Fruit fly (Drosophila melanogaster) whole organism, embryonic: ENCODE measurements around the gene Hsp83.
A peak's percentile ranks its signal among the peaks of the same experiment; 100 is the strongest.

Experiments
- CG12236 ChIP-seq: fragments of 200-800 bp; sonication (Bioruptor generic); optimal IDR thresholded peaks from 2 replicates; lab custom pipeline; 2016; ENCODE audit warnings: missing biosample characterization, missing genetic modification characterization
- CG7372 ChIP-seq: fragments of 200-800 bp; sonication (Bioruptor generic); IDR thresholded peaks from 2 replicates; pipeline ENCODE4 v1.3.6; 2022; ENCODE audit warnings: missing biosample characterization, missing genetic modification characterization
- Nf-YA ChIP-seq: fragments of 200-800 bp; sonication (Bioruptor generic); IDR thresholded peaks from 2 replicates; pipeline ENCODE4 v1.3.6; 2022; ENCODE audit warnings: missing biosample characterization, missing genetic modification characterization
- Opbp ChIP-seq: fragments of 200-800 bp; sonication (Bioruptor generic); IDR thresholded peaks from 3 replicates; pipeline ENCODE4 v1.3.6; 2022; ENCODE audit warnings: missing biosample characterization, missing genetic modification characterization; ENCODE audit not compliant: partially characterized antibody
- ara ChIP-seq: fragments of 200-800 bp; sonication (Bioruptor generic); IDR thresholded peaks from 2 replicates; pipeline ENCODE4 v1.3.6; 2022; ENCODE audit warnings: missing biosample characterization, missing genetic modification characterization
- dati ChIP-seq: fragments of 200-800 bp; sonication (Bioruptor generic); IDR thresholded peaks from 2 replicates; pipeline ENCODE4 v1.3.6; 2022; ENCODE audit warnings: missing biosample characterization, missing genetic modification characterization
- gsb ChIP-seq: fragments of 200-800 bp; sonication (Bioruptor generic); IDR thresholded peaks from 2 replicates; pipeline ENCODE4 v1.3.6; 2022; ENCODE audit warnings: missing biosample characterization, missing genetic modification characterization
- pb ChIP-seq: fragments of 200-800 bp; sonication (Bioruptor generic); optimal IDR thresholded peaks from 3 replicates; lab custom pipeline; 2016; ENCODE audit warnings: missing biosample characterization, missing genetic modification characterization
- slp2 ChIP-seq: fragments of 200-800 bp; sonication (Bioruptor generic); optimal IDR thresholded peaks from 2 replicates; lab custom pipeline; 2016; ENCODE audit warnings: missing biosample characterization, missing genetic modification characterization

DNA sequence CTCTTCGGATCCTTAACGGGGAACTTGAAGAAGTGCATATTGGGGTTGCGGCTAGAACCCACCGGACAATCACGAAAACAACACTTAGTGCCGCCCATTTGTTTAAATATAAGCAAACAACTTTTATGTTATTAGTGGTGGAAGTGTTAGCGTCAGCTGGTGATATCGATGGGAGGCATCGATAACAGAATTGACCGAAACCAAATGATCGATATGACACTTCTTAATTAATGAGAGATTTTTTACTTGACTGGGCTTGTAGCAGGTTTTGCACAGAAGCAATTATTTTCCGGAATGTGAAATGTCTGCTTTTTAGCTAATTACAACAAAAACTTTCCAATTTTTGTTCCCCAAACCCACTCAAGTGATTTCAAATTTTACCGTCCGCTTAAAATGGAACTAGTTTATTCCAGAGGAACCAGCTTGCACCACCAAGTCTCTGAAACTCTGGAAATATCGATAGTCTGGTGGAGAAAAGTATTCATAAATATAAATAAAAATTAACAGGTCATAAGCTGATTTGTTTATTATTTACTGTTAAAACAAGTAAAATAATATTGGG, 355 bp upstream of the Hsp83 start, which contains the start of gene CG14965:
- TF ChIP-seq dati (GFP tag; lab: Robert Waterston, UW), result no peak
- TF ChIP-seq Nf-YA (GFP tag; lab: Robert Waterston, UW), result no peak
- TF ChIP-seq pb (GFP tag; lab: Kevin White, UChicago), result no peak
- no peak for TF ChIP-seq gsb
- no peak for TF ChIP-seq CG7372
- no peak for TF ChIP-seq CG12236
- TF ChIP-seq slp2 (GFP tag; lab: Kevin White, UChicago), result no peak
- TF ChIP-seq ara (GFP tag; lab: Robert Waterston, UW), result no peak
- TF ChIP-seq Opbp (GFP tag; lab: Robert Waterston, UW), result peak; percentile 82; the same call in 2 of the 3 replicates
